Worm (Caenorhabditis elegans) whole organism, mixed stage, embryonic: Measurements from ENCODE around the gene M02B1.3.

ENCODE experiments used
- blmp-1 ChIP-seq: fragments of 150-350 bp; optimal IDR thresholded peaks from 2 replicates; lab custom pipeline; 2014; ENCODE audit warnings: missing biosample characterization, missing genetic modification characterization
- ces-1 ChIP-seq: fragments of 150-350 bp; optimal IDR thresholded peaks from 2 replicates; lab custom pipeline; 2014; ENCODE audit warnings: missing biosample characterization, missing genetic modification reagents, missing genetic modification characterization
- elt-1 ChIP-seq: sonication (generic microtip); optimal IDR thresholded peaks from 2 replicates; lab custom pipeline; 2017; ENCODE audit warnings: missing genetic modification characterization, mild to moderate bottlenecking, missing compliant biosample characterization, antibody characterized with exemption, moderate library complexity, borderline replicate concordance; ENCODE audit not compliant: insufficient read depth
- elt-3 ChIP-seq: fragments of 150-350 bp; optimal IDR thresholded peaks from 2 replicates; lab custom pipeline; 2014; ENCODE audit warnings: missing biosample characterization, missing genetic modification characterization
- flh-1 ChIP-seq: fragments of 200-800 bp; sonication (Bioruptor generic); optimal IDR thresholded peaks from 2 replicates; lab custom pipeline; 2018; ENCODE audit warnings: mild to moderate bottlenecking, missing genetic modification characterization, moderate library complexity, missing compliant biosample characterization
- lin-32 ChIP-seq: fragments of 200-800 bp; sonication (Bioruptor generic); optimal IDR thresholded peaks from 2 replicates; lab custom pipeline; 2018; ENCODE audit warnings: mild to moderate bottlenecking, missing genetic modification characterization, missing compliant biosample characterization
- nhr-12 ChIP-seq: fragments of 150-350 bp; optimal IDR thresholded peaks from 2 replicates; lab custom pipeline; 2014; ENCODE audit warnings: missing biosample characterization, missing genetic modification characterization
- unc-39 ChIP-seq: fragments of 150-350 bp; optimal IDR thresholded peaks from 2 replicates; lab custom pipeline; 2014; ENCODE audit warnings: missing biosample characterization, missing genetic modification characterization
- unc-62 ChIP-seq: fragments of 150-350 bp; optimal IDR thresholded peaks from 2 replicates; lab custom pipeline; 2014; ENCODE audit warnings: missing biosample characterization, missing genetic modification reagents, missing genetic modification characterization

- TF ChIP-seq elt-3 (tag; lab: Kevin White, UChicago) (no peak), lin-32 (GFP tag; lab: Kevin White, UChicago) (no peak), blmp-1 (tag; lab: Kevin White, UChicago) (no peak), unc-39 (no peak), nhr-12 (tag; lab: Kevin White, UChicago) (no peak), ces-1 (GFP tag; lab: Kevin White, UChicago) (peak; percentile 16), unc-62 (GFP tag; lab: Kevin White, UChicago) (no peak), elt-1 (no peak), flh-1 (no peak)
These were observed 12.8 kb downstream of the M02B1.3 start, which contains the start of gene srf-3 for ce11 chrIV:12849030-12849560.
